Worm (Caenorhabditis elegans) whole organism, L1 larva: ENCODE results near the gene clec-258.

Source experiments
- C34B4.2 ChIP-seq: sonication (generic microtip); optimal IDR thresholded peaks from 2 replicates; lab custom pipeline; 2017; ENCODE audit warnings: mild to moderate bottlenecking, missing genetic modification characterization, missing compliant biosample characterization
- F16B12.6 ChIP-seq: fragments of 150-350 bp; optimal IDR thresholded peaks from 2 replicates; lab custom pipeline; 2014; ENCODE audit warnings: missing biosample characterization, missing genetic modification characterization
- aha-1 ChIP-seq: fragments of 150-350 bp; optimal IDR thresholded peaks from 2 replicates; lab custom pipeline; 2014; ENCODE audit warnings: missing biosample characterization, missing genetic modification characterization
- ceh-8 ChIP-seq: fragments of 200-800 bp; sonication (Bioruptor generic); optimal IDR thresholded peaks from 2 replicates; lab custom pipeline; 2018; ENCODE audit warnings: mild to moderate bottlenecking, missing genetic modification characterization, moderate library complexity, missing compliant biosample characterization
- ceh-82 ChIP-seq, 3 experiments: fragments of 150-350 bp in 1 of 3; sonication (generic microtip) in 2 of 3; optimal IDR thresholded peaks; 2 replicates each; lab custom pipeline; 2014 to 2017; ENCODE audit warnings: missing biosample characterization in 3 of 3, missing genetic modification characterization in 3 of 3
- fkh-4 ChIP-seq: sonication (generic microtip); optimal IDR thresholded peaks from 2 replicates; lab custom pipeline; 2016; ENCODE audit warnings: missing compliant biosample characterization, missing genetic modification characterization, borderline replicate concordance
- fkh-8 ChIP-seq: sonication (generic microtip); optimal IDR thresholded peaks from 2 replicates; lab custom pipeline; 2016; ENCODE audit warnings: mild to moderate bottlenecking, missing genetic modification characterization, missing compliant biosample characterization
- hlh-4 ChIP-seq: sonication (generic microtip); optimal IDR thresholded peaks from 2 replicates; lab custom pipeline; 2016; ENCODE audit warnings: mild to moderate bottlenecking, missing genetic modification characterization, missing compliant biosample characterization
- hpl-2 ChIP-seq: fragments of 150-350 bp; optimal IDR thresholded peaks from 2 replicates; lab custom pipeline; 2014; ENCODE audit warnings: missing biosample characterization, missing genetic modification reagents, missing genetic modification characterization
- irx-1 ChIP-seq: sonication (generic microtip); optimal IDR thresholded peaks from 2 replicates; lab custom pipeline; 2016; ENCODE audit warnings: missing genetic modification characterization, missing compliant biosample characterization
- mep-1 ChIP-seq: fragments of 150-350 bp; optimal IDR thresholded peaks from 2 replicates; lab custom pipeline; 2014; ENCODE audit warnings: missing biosample characterization, missing genetic modification characterization
- nhr-71 ChIP-seq: sonication (generic microtip); optimal IDR thresholded peaks from 2 replicates; lab custom pipeline; 2016; ENCODE audit warnings: mild to moderate bottlenecking, missing genetic modification characterization, moderate library complexity, missing compliant biosample characterization
- nhr-77 ChIP-seq: fragments of 150-350 bp; optimal IDR thresholded peaks from 2 replicates; lab custom pipeline; 2014; ENCODE audit warnings: missing biosample characterization, missing genetic modification characterization
- nhr-84 ChIP-seq: sonication (generic microtip); optimal IDR thresholded peaks from 2 replicates; lab custom pipeline; 2017; ENCODE audit warnings: missing biosample characterization, missing genetic modification characterization
- pax-3 ChIP-seq: fragments of 200-800 bp; sonication (Bioruptor generic); optimal IDR thresholded peaks from 2 replicates; lab custom pipeline; 2018; ENCODE audit warnings: mild to moderate bottlenecking, missing genetic modification characterization, moderate library complexity, missing compliant biosample characterization
- tbx-2 ChIP-seq: sonication (generic microtip); optimal IDR thresholded peaks from 2 replicates; lab custom pipeline; 2016; ENCODE audit warnings: missing genetic modification characterization, missing compliant biosample characterization
- unc-130 ChIP-seq: fragments of 150-350 bp; optimal IDR thresholded peaks from 2 replicates; lab custom pipeline; 2017; ENCODE audit warnings: missing biosample characterization, missing genetic modification characterization, inconsistent platforms
- unc-86 ChIP-seq: sonication (generic microtip); optimal IDR thresholded peaks from 2 replicates; lab custom pipeline; 2016; ENCODE audit warnings: missing genetic modification characterization, missing compliant biosample characterization
- ztf-11 ChIP-seq, 2 experiments: sonication (generic microtip); optimal IDR thresholded peaks; 2 replicates each; lab custom pipeline; 2016 to 2017; ENCODE audit warnings: missing genetic modification characterization in 2 of 2, missing biosample characterization in 1 of 2, missing compliant biosample characterization in 1 of 2

Gene clec-258

DNA sequence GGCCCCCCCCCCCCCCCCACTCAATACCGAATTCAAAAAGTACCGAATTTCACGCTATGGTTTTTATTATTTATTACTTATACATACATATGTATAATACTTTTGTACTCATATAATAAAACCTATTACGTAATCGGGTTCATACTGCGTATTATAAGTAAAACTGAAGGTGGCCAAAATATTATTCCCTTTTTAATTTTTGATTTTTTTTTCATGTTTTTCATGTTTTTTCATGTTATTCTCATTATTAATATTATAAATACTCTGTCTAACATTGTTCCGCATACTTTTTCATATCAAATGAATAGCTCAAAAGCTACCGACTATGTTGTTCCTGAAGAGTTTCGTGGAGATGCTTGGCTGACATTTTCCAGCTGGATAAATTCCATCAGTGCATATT is 47.9 kb downstream of the clec-258 start, which contains the start of gene srw-38:
TSS of gene srw-38 (plus strand) at position 301 of the 400 bp plus-strand sequence.
- TF ChIP-seq fkh-4 (tag; lab: Kevin White, UChicago) (no peak), hlh-4 (tag; lab: Kevin White, UChicago) (no peak), nhr-71 (no peak), pax-3 (no peak), ceh-82 (tag; optimal IDR thresholded peaks at IDR 0.05; lab: Kevin White, UChicago) (no peak), aha-1 (tag; lab: Kevin White, UChicago) (no peak), fkh-8 (tag; lab: Kevin White, UChicago) (no peak), hpl-2 (no peak), unc-130 (no peak), unc-86 (no peak), nhr-84 (no peak), ztf-11 (tag; optimal IDR thresholded peaks at IDR 0.05; lab: Kevin White, UChicago) (no peak), C34B4.2 (no peak), irx-1 (no peak), F16B12.6 (tag; lab: Kevin White, UChicago) (no peak), mep-1 (tag; lab: Kevin White, UChicago) (no peak), nhr-77 (no peak), ceh-8 (GFP tag; lab: Kevin White, UChicago) (no peak), tbx-2 (no peak)
